Fruit fly (Drosophila melanogaster): Measurements from ENCODE around the gene CG3294.
A peak's percentile ranks its signal among the peaks of the same experiment; 100 is the strongest.

Gene CG3294

DNA sequence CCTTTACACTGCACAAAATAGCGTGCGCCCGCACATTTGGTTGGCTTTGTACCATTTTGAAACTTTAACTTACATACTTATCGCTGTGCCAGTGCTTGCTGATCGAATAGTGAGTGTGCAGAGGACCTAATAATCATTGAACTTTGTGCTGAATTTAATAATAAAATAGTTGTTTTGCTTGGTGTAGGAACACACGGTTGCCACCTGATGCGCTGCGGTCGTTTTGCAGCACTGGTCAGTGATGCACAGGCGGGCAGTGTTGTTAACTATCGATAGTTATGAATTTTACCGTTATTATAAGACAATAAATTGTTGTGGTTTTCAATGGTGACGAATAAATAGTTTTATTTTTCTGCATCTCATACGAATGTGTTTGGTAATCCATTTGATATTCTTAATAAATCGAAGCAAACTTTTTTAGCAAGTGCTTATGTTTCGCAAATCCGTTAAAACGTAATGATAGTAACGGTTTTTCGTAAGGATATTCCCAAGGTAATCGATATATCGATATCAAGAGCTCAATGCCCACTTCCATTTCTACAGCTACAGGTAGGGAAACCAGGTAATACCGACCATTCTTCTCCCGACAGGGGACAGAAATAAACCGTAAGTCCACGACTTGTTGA is 43.5 kb downstream of the CG3294 start, which contains the start of the genes tank and CG12194:
TSS of gene tank (minus strand) at position 228 of the 626 bp plus-strand sequence.
TSS of gene CG12194 (plus strand) at position 576 of the 626 bp plus-strand sequence.
- TF ChIP-seq CG5204 (GFP tag; optimal IDR thresholded peaks at IDR 0.05) (peak; percentile 95), Crg-1 (GFP tag; optimal IDR thresholded peaks at IDR 0.05) (peak; percentile 90), CG11617 (GFP tag; optimal IDR thresholded peaks at IDR 0.05) (peak; percentile 89), Hr96 (GFP tag; optimal IDR thresholded peaks at IDR 0.05) (peak; percentile 88), CG7045 (GFP tag; optimal IDR thresholded peaks at IDR 0.05) (peak; percentile 94), CG7101 (tag; optimal IDR thresholded peaks at IDR 0.05) (peak; percentile 92), Mnt (GFP tag; optimal IDR thresholded peaks at IDR 0.05) (peak; percentile 88), CG12768 (GFP tag; optimal IDR thresholded peaks at IDR 0.05) (peak; percentile 95), kay (GFP tag; ENCODE audit: borderline replicate concordance) (no peak), CG1620 (GFP tag; optimal IDR thresholded peaks at IDR 0.05) (peak; percentile 92), CG14711 (tag; optimal IDR thresholded peaks at IDR 0.05) (peak; percentile 92), Clk (GFP tag; optimal IDR thresholded peaks at IDR 0.05) (peak; percentile 90), ovo (GFP tag; optimal IDR thresholded peaks at IDR 0.05) (peak; percentile 92), cic (GFP tag; optimal IDR thresholded peaks at IDR 0.05) (peak; percentile 26), cnc (optimal IDR thresholded peaks at IDR 0.05) (no peak), bab1 (GFP tag; optimal IDR thresholded peaks at IDR 0.05) (peak; percentile 94), toe (GFP tag; optimal IDR thresholded peaks at IDR 0.05) (peak; percentile 90), pad (GFP tag; optimal IDR thresholded peaks at IDR 0.05) (peak; percentile 81), tj (GFP tag; optimal IDR thresholded peaks at IDR 0.05) (peak; percentile 69), CG33017 (tag; optimal IDR thresholded peaks at IDR 0.05) (peak; percentile 94)

DNA sequence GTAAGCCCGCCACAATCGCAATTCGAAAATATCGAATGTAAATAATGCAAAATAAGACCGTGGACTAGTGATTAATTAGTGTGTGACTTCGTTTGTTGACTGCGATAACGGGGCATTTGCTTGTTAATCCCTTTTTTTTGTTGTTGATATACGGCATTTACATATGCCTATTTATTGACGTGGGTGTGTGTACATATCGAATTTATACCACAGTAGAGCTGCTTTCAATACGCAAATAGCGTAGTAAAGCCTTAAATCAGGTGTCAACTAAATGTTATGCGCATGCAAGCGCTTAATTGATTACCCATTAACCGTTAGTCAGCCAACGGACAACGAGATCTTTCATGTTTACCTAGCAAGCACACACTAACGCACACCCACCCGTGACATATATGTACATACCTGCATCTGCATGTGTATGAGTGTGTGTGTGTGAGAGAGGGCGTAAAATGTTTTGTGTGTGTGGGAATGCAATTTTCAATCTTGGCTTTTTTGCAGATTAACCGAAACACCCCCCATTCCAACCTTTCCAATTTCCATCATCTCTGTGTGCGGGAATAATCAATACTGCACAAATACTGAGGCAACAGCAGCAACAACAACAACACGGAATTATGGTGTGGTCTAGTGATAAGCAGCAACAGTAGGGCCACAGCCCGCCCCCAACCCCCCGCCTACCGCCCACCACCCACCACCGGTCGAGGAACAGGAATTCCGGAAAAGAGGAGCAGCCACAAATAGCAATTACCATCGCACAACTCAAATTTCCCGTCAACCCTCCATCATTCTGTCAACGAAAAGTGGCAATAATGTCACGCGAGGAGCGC is 44.4 kb downstream of the CG3294 start:
- no peak for TF ChIP-seq CG33017 (tag; optimal IDR thresholded peaks at IDR 0.05)
- TF ChIP-seq CG7045 (GFP tag; optimal IDR thresholded peaks at IDR 0.05), result peak; percentile 20
- TF ChIP-seq toe (GFP tag; optimal IDR thresholded peaks at IDR 0.05), result no peak
- no peak for TF ChIP-seq CG14711 (tag; optimal IDR thresholded peaks at IDR 0.05)
- TF ChIP-seq CG12768 (GFP tag; optimal IDR thresholded peaks at IDR 0.05), result peak; percentile 17
- TF ChIP-seq Crg-1 (GFP tag; optimal IDR thresholded peaks at IDR 0.05), result peak; percentile 7

Measured in whole organism, adult.